Worm (Caenorhabditis elegans): ENCODE data around the gene F41G4.7.
"Not testable (repeated sequence)": the region's sequence is repeated elsewhere in the genome, so short reads cannot be mapped to it uniquely, and the experiment has no call there.

F41G4.7 gene

DNA sequence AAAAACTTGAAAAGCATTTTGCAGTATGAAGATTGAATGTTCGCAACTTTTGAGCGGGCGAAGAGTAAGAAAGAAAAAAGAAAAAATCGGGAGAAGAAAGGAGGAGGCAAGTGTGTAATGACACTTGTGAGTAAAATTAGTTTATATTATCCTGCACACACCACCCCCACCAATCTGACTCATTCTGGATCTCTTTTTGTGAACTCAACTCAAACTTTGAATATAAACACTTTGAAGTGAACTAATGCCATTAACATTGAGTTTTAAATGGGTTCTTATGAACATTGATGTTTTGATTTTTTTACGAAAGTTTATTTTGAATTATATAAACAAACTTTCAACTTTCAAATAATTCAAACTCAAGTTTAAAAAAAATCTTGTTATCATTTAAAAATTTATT is 8.7 kb upstream of the F41G4.7 start, which contains the start of gene F41G4.8:
TSS of gene F41G4.8 (minus strand) at position 101 of the 400 bp plus-strand sequence.
- no peak for TF ChIP-seq C04F5.9 (tag; optimal IDR thresholded peaks at IDR 0.05)
- no peak for TF ChIP-seq nhr-237 (tag; optimal IDR thresholded peaks at IDR 0.05)
- TF ChIP-seq jun-1 (tag; optimal IDR thresholded peaks at IDR 0.05), result no peak
- TF ChIP-seq ceh-88 (GFP tag; IDR thresholded peaks at IDR 0.05), result no peak

DNA sequence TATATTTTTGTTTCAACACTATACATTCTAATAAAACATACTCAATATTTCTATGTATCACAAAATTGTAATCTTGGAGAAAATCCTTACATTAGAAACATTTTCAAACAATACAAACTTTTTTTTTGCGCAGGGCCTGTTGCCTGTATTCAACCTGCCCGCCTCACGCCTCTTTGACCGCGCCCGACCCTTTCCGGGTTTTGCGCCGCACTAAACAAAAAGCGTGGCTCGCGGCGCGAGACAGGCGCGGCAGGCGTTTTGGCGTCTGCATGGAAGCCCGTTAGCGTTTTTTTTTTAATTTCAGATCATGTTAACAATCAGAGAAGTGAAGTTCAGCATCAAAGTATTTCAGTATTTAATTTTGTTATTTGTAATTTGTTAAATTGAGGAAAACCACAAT is 6.7 kb upstream of the F41G4.7 start:
- TF ChIP-seq rnt-1 (tag; optimal IDR thresholded peaks at IDR 0.05) (no peak), aly-2 (tag; optimal IDR thresholded peaks at IDR 0.05) (no peak), efl-1 (optimal IDR thresholded peaks at IDR 0.05) (no peak), efl-1 (GFP tag; optimal IDR thresholded peaks at IDR 0.05 in 1 of 2) (no peak), lin-13 (GFP tag; optimal IDR thresholded peaks at IDR 0.05) (no peak), xbp-1 (tag; optimal IDR thresholded peaks at IDR 0.05) (no peak), mep-1 (tag; optimal IDR thresholded peaks at IDR 0.05) (no peak), elt-2 (tag; optimal IDR thresholded peaks at IDR 0.05) (no peak), ets-5 (GFP tag; IDR thresholded peaks at IDR 0.05) (no peak), nhr-47 (tag; optimal IDR thresholded peaks at IDR 0.05) (no peak), elt-3 (tag; optimal IDR thresholded peaks at IDR 0.05) (no peak), mef-2 (tag; optimal IDR thresholded peaks at IDR 0.05) (no peak), pag-3 (tag; optimal IDR thresholded peaks at IDR 0.05; ENCODE audit: borderline replicate concordance, insufficient read depth) (no peak), ceh-8 (GFP tag; optimal IDR thresholded peaks at IDR 0.05) (no peak), fkh-10 (GFP tag; optimal IDR thresholded peaks at IDR 0.05) (no peak)

DNA sequence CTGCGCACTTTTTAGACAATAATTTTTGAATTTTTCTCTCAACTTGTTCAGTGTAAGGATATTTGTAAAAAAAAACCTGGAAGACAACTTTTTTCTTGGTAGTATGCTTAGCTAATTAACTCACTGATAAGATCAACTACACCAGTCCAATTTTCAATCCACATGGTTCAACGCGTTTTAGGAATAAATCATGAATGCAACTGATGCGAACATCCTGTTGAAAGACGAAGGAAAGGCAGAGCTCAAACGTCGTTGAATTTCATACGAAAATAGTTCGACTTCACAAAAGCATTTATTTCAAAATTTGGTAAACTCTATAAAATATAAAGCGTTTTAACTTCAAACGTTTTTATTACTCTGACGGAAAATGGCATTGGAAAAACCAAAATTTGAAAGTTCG is 4.5 kb upstream of the F41G4.7 start, which contains the start of gene dyla-1:
TSS of gene dyla-1 (plus strand) at position 301 of the 400 bp plus-strand sequence.
- TF ChIP-seq isw-1 (GFP tag; IDR thresholded peaks at IDR 0.05), result no peak
- TF ChIP-seq nhr-90 (tag; optimal IDR thresholded peaks at IDR 0.05; ENCODE audit: poor library complexity), result no peak

DNA sequence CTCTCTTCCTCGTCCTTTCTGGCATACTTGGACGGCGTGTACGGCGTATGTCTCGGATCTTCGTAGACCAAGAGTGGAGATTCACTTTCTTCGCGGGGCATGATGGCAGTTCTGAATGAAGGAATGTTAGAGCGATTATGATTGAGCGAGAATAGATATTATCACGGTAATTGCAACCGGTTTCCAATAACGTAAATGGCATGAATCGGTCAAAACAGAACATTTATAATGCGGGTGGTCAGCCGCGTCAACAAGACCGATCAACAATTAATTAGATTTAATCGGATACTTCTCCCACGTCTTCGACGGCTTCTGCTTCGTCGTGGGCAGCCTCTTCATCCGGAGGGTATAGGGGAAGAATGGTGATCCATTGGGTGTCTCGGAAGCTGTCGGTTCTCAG is 1.5 kb downstream of the F41G4.7 start, which contains the start of gene F41G4.13:
TSS of gene F41G4.13 (minus strand) at position 101 of the 400 bp plus-strand sequence.
- TF ChIP-seq unc-62 (GFP tag; optimal IDR thresholded peaks at IDR 0.05); skn-1 (tag; optimal IDR thresholded peaks at IDR 0.05); ama-1 (optimal IDR thresholded peaks at IDR 0.05): not testable (repeated sequence)

DNA sequence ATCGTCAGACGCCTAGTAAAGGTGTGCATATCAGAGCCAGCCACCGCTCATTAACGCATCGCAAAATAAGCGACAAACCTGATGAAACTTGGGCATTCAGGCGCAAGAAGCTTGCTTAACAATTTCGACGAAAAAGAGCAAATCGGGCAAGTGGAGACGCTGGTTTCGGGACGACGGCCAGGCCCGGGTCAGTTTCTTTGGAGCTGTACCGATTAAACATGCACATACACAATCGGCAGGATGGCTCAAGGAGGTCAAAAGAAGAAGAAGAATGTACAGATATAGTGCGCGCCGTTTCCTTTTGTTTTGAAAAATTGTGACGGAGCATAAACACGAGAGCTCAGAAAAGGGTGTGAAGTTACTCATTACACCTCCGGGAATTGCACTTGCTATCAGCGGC is 9.7 kb downstream of the F41G4.7 start:
- TF ChIP-seq sox-4 (tag; optimal IDR thresholded peaks at IDR 0.05) (no peak), ceh-88 (GFP tag; IDR thresholded peaks at IDR 0.05) (no peak), unc-30 (tag; optimal IDR thresholded peaks at IDR 0.05) (no peak), lin-13 (GFP tag; optimal IDR thresholded peaks at IDR 0.05) (no peak), C16A3.4 (tag; optimal IDR thresholded peaks at IDR 0.05) (no peak), fos-1 (tag; optimal IDR thresholded peaks at IDR 0.05) (no peak), mab-9 (GFP tag; IDR thresholded peaks at IDR 0.05) (no peak), skn-1 (tag; optimal IDR thresholded peaks at IDR 0.05) (no peak), nhr-84 (tag; optimal IDR thresholded peaks at IDR 0.05) (no peak), nhr-12 (tag; optimal IDR thresholded peaks at IDR 0.05) (no peak), grh-1 (GFP tag; IDR thresholded peaks at IDR 0.05) (no peak), elt-2 (tag; optimal IDR thresholded peaks at IDR 0.05) (no peak), dsc-1 (tag; optimal IDR thresholded peaks at IDR 0.05) (no peak), nhr-11 (tag; optimal IDR thresholded peaks at IDR 0.05) (no peak), C34B4.2 (tag; optimal IDR thresholded peaks at IDR 0.05) (no peak), ceh-63 (GFP tag; optimal IDR thresholded peaks at IDR 0.05) (no peak), unc-86 (tag; optimal IDR thresholded peaks at IDR 0.05) (no peak), irx-1 (tag; optimal IDR thresholded peaks at IDR 0.05) (no peak)
